ENCODE assay signal across 3 fruit fly cellular contexts in genomic region chr2L:20065516-20065915, dm6.
TF ChIP-seq lines count a peak whose summit lies in the region.

TSS of gene vls (minus strand) at chr2L:20065679.

- no peak for TF ChIP-seq CTCF in whole organism, embryonic (GFP tag; optimal IDR thresholded peaks at IDR 0.05; lab: Kevin White, UChicago)

TF ChIP-seq in whole organism, adult, 20 proteins besides CTCF, POLR2A, EP300 and RAD21:
- TF ChIP-seq CG14711 (tag; optimal IDR thresholded peaks at IDR 0.05; lab: Kevin White, UChicago): peak; percentile 89
- no peak for TF ChIP-seq Crg-1 (GFP tag; optimal IDR thresholded peaks at IDR 0.05; lab: Kevin White, UChicago)
- TF ChIP-seq Mnt (GFP tag; optimal IDR thresholded peaks at IDR 0.05; lab: Kevin White, UChicago): no peak

TF ChIP-seq in whole organism, embryonic, 481 proteins besides CTCF, POLR2A, EP300 and RAD21 (continues in another document):
- TF ChIP-seq CG6813 (GFP tag; optimal IDR thresholded peaks at IDR 0.05; lab: Kevin White, UChicago) (no peak), sqz (GFP tag; optimal IDR thresholded peaks at IDR 0.05; lab: Kevin White, UChicago) (peak; percentile 84), hkb (optimal IDR thresholded peaks at IDR 0.05; lab: Kevin White, UChicago) (no peak), hkb (GFP tag; IDR thresholded peaks at IDR 0.05; lab: Robert Waterston, UW) (no peak), CG33213 (GFP tag; optimal IDR thresholded peaks at IDR 0.05; lab: Kevin White, UChicago) (no peak), pum (GFP tag; optimal IDR thresholded peaks at IDR 0.05; lab: Kevin White, UChicago) (no peak), salm (tag; optimal IDR thresholded peaks at IDR 0.05; lab: Kevin White, UChicago) (no peak), mirr (GFP tag; optimal IDR thresholded peaks at IDR 0.05; lab: Kevin White, UChicago) (no peak), knrl (GFP tag; IDR thresholded peaks at IDR 0.05; lab: Robert Waterston, UW; ENCODE audit: partially characterized antibody) (peak; percentile 73), CG17829 (tag; optimal IDR thresholded peaks at IDR 0.05; lab: Kevin White, UChicago) (no peak), unc-4 (GFP tag; IDR thresholded peaks at IDR 0.05; lab: Robert Waterston, UW; ENCODE audit: partially characterized antibody) (peak; percentile 78), ind (GFP tag; optimal IDR thresholded peaks at IDR 0.05; lab: Kevin White, UChicago) (no peak), Nf-YB (GFP tag; optimal IDR thresholded peaks at IDR 0.05; lab: Kevin White, UChicago) (no peak), nerfin-1 (tag; optimal IDR thresholded peaks at IDR 0.05; lab: Kevin White, UChicago) (no peak), CG7271 (tag; optimal IDR thresholded peaks at IDR 0.05; lab: Kevin White, UChicago) (no peak), Sry-β (GFP tag; optimal IDR thresholded peaks at IDR 0.05; lab: Kevin White, UChicago) (peak; percentile 36), pfk (GFP tag; optimal IDR thresholded peaks at IDR 0.05; lab: Kevin White, UChicago) (no peak), bigmax (GFP tag; optimal IDR thresholded peaks at IDR 0.05; lab: Kevin White, UChicago) (no peak), Abd-B (GFP tag; optimal IDR thresholded peaks at IDR 0.05; lab: Kevin White, UChicago) (no peak), gfzf (GFP tag; optimal IDR thresholded peaks at IDR 0.05; lab: Kevin White, UChicago) (no peak), bbx (GFP tag; IDR thresholded peaks at IDR 0.05; lab: Robert Waterston, UW; ENCODE audit: partially characterized antibody) (peak; percentile 75), slp2 (GFP tag; optimal IDR thresholded peaks at IDR 0.05; lab: Kevin White, UChicago) (no peak), kay (GFP tag; optimal IDR thresholded peaks at IDR 0.05; lab: Kevin White, UChicago) (no peak), fd102C (GFP tag; optimal IDR thresholded peaks at IDR 0.05; lab: Kevin White, UChicago) (no peak), luna (GFP tag; optimal IDR thresholded peaks at IDR 0.05; lab: Kevin White, UChicago) (no peak), CG11723 (GFP tag; optimal IDR thresholded peaks at IDR 0.05; lab: Kevin White, UChicago) (no peak), CG11247 (GFP tag; IDR thresholded peaks at IDR 0.05; lab: Robert Waterston, UW) (no peak), Mes4 (GFP tag; optimal IDR thresholded peaks at IDR 0.05; lab: Kevin White, UChicago) (no peak), fd96Cb (tag; optimal IDR thresholded peaks at IDR 0.05; lab: Kevin White, UChicago) (no peak), zen2 (GFP tag; IDR thresholded peaks at IDR 0.05; lab: Robert Waterston, UW; ENCODE audit: partially characterized antibody) (peak; percentile 81), vnd (GFP tag; IDR thresholded peaks at IDR 0.05; lab: Robert Waterston, UW; ENCODE audit: partially characterized antibody) (peak; percentile 75), CG14441 (GFP tag; IDR thresholded peaks at IDR 0.05; lab: Robert Waterston, UW) (no peak), cad (GFP tag; optimal IDR thresholded peaks at IDR 0.05; lab: Kevin White, UChicago) (no peak), CG4730 (GFP tag; IDR thresholded peaks at IDR 0.05; lab: Robert Waterston, UW) (no peak), CG43689 (GFP tag; IDR thresholded peaks at IDR 0.05; lab: Robert Waterston, UW) (no peak), slou (GFP tag; optimal IDR thresholded peaks at IDR 0.05; lab: Kevin White, UChicago) (no peak), lbe (GFP tag; optimal IDR thresholded peaks at IDR 0.05; lab: Kevin White, UChicago) (no peak), CG2202 (tag; optimal IDR thresholded peaks at IDR 0.05; lab: Kevin White, UChicago) (no peak), tio (GFP tag; optimal IDR thresholded peaks at IDR 0.05; lab: Kevin White, UChicago) (no peak), ftz-f1 (GFP tag; optimal IDR thresholded peaks at IDR 0.05; lab: Kevin White, UChicago) (no peak), cato (GFP tag; optimal IDR thresholded peaks at IDR 0.05; lab: Kevin White, UChicago; ENCODE audit: borderline replicate concordance) (no peak), Opbp (GFP tag; IDR thresholded peaks at IDR 0.05; lab: Robert Waterston, UW; ENCODE audit: partially characterized antibody) (peak; percentile 79; the same call in 2 of the 3 replicates), sc (optimal IDR thresholded peaks at IDR 0.05; lab: Kevin White, UChicago) (no peak), sc (GFP tag; optimal IDR thresholded peaks at IDR 0.05; lab: Kevin White, UChicago) (no peak), unpg (GFP tag; optimal IDR thresholded peaks at IDR 0.05; lab: Kevin White, UChicago) (no peak)

TF ChIP-seq in whole organism, prepupa, 60 proteins besides CTCF, POLR2A, EP300 and RAD21:
- TF ChIP-seq Eip78C (GFP tag; lab: Kevin White, UChicago) (peak; percentile 42), CG11294 (GFP tag; IDR thresholded peaks at IDR 0.05; lab: Robert Waterston, UW) (no peak)
TF ChIP-seq in whole organism, prepupa: peak in this region for 1.
